Worm (Caenorhabditis elegans): ENCODE measurements around the gene Y54G2A.72.

Y54G2A.72 gene

ce11 chrIV:2808154-2808553 lies 30.2 kb downstream of the Y54G2A.72 start (continued):
- TF ChIP-seq bed-1 (GFP tag; IDR thresholded peaks at IDR 0.05): no peak
- no peak for TF ChIP-seq hlh-12 (tag; optimal IDR thresholded peaks at IDR 0.05)
- TF ChIP-seq nhr-90 (tag; optimal IDR thresholded peaks at IDR 0.05): peak; percentile 24
- no peak for TF ChIP-seq dpff-1 (tag; optimal IDR thresholded peaks at IDR 0.05)

DNA sequence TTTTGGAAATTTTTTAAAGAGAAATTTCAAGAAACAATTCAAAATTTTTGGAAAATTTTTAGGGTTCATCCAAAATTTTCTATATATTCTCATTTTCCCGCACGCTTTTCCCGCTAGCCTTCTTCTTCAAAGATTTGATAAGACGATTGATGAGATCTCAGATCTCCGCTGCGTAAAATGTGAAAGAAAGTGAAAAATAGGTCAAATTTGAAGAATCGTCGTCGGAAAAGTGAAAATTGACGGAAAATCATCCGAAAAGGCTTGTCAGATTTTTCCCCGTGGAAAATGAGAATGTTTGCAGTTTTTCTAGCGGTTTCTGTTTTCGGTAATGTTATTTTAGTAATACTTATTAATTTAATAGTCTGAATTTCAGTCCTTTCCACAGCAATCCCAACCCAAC lies 31.3 kb downstream of the Y54G2A.72 start, which contains the start of gene Y54G2A.76:
TSS of gene Y54G2A.76 (plus strand) at position 203 of the 400 bp plus-strand sequence.
- no peak for TF ChIP-seq ztf-26 (tag; optimal IDR thresholded peaks at IDR 0.05)
- TF ChIP-seq madf-10 (tag; optimal IDR thresholded peaks at IDR 0.05): no peak
- TF ChIP-seq B0261.1 (tag; optimal IDR thresholded peaks at IDR 0.05): no peak
- TF ChIP-seq zfh-2 (GFP tag; conservative IDR thresholded peaks at IDR 0.05): no peak
- no peak for TF ChIP-seq B0019.2 (GFP tag; conservative IDR thresholded peaks at IDR 0.05)
- TF ChIP-seq ceh-58 (GFP tag; IDR thresholded peaks at IDR 0.05): no peak
- no peak for TF ChIP-seq fkh-3 (tag; optimal IDR thresholded peaks at IDR 0.05)
- TF ChIP-seq sdz-38 (tag; optimal IDR thresholded peaks at IDR 0.05): no peak
- no peak for TF ChIP-seq F39B2.1 (GFP tag; IDR thresholded peaks at IDR 0.05)
- no peak for TF ChIP-seq ccch-3 (GFP tag; optimal IDR thresholded peaks at IDR 0.05)
- no peak for TF ChIP-seq ceh-91 (GFP tag; IDR thresholded peaks at IDR 0.05)
- no peak for TF ChIP-seq aptf-3 (GFP tag; IDR thresholded peaks at IDR 0.05)
- no peak for TF ChIP-seq rcor-1 (GFP tag; IDR thresholded peaks at IDR 0.05)
- no peak for TF ChIP-seq B0336.3 (GFP tag; IDR thresholded peaks at IDR 0.05)
- TF ChIP-seq ets-4 (GFP tag; optimal IDR thresholded peaks at IDR 0.05): no peak
- TF ChIP-seq F22D6.2 (tag; optimal IDR thresholded peaks at IDR 0.05): no peak

DNA sequence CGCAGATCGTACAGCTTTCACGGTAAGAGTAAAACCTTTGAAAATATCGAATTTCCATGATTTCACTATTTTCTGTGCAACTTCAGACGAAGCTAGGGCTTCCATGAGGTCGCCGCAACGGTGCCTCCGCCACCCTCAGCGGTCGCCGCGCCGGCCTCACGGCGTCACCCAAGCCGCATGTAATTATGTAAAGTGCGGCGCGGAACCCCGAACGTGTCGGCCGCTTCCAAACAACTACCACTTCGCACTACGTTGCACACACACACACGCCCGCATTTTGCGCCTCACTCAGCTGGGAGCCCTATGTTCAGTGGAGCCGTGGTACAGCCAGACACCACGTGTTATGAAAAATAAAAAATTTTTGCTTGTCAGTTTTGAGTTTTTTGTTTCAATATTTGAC lies 39.1 kb downstream of the Y54G2A.72 start:
- TF ChIP-seq cebp-1 (GFP tag; IDR thresholded peaks at IDR 0.05) (no peak), cebp-1 (tag; optimal IDR thresholded peaks at IDR 0.05) (no peak), zfh-2 (GFP tag; conservative IDR thresholded peaks at IDR 0.05) (peak; percentile 79), ztf-6 (GFP tag; IDR thresholded peaks at IDR 0.05) (no peak), ztf-25 (GFP tag; IDR thresholded peaks at IDR 0.05) (no peak), chd-7 (tag; optimal IDR thresholded peaks at IDR 0.05) (peak; percentile 12), snpc-4 (GFP tag; optimal IDR thresholded peaks at IDR 0.05) (no peak), snpc-4 (tag; optimal IDR thresholded peaks at IDR 0.05) (peak in 2 of 4 experiments; percentile 65 to 88)

DNA sequence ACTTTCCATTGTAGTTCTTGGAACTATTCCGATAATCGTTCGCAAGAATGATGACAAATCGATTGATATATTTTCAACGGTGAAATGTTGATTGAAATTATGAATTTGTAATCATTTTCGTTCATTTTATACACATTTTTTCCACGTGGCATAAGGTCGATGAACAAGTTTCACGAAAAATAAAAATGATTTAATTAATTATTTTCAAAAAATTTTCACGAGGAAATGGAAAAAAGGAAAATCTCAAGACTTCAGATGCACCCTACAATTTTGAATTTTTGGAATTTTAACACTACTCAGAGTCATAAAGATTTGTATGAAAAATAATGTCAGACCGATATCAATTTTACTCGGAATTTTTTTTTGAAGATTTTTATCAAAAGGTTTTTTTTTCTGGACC lies 41.7 kb downstream of the Y54G2A.72 start, which contains the start of gene Y54G2A.13:
TSS of gene Y54G2A.13 (minus strand) at position 101 of the 400 bp plus-strand sequence.
- TF ChIP-seq sptf-2 (GFP tag; optimal IDR thresholded peaks at IDR 0.05) (no peak), zfh-2 (GFP tag; conservative IDR thresholded peaks at IDR 0.05) (no peak), snpc-1.3 (tag; optimal IDR thresholded peaks at IDR 0.05; ENCODE audit: insufficient read depth) (no peak), F55B11.4 (tag; optimal IDR thresholded peaks at IDR 0.05; ENCODE audit: borderline replicate concordance, insufficient read depth) (no peak), tlf-1 (GFP tag; optimal IDR thresholded peaks at IDR 0.05) (no peak), xnd-1 (tag; optimal IDR thresholded peaks at IDR 0.05) (no peak)

- TF ChIP-seq ZK185.1 (tag; optimal IDR thresholded peaks at IDR 0.05; ENCODE audit: poor library complexity, severe bottlenecking): no peak
- no peak for TF ChIP-seq dox-1 (GFP tag; IDR thresholded peaks at IDR 0.05)
- no peak for TF ChIP-seq mel-28 (tag; optimal IDR thresholded peaks at IDR 0.05; ENCODE audit: borderline replicate concordance)
- TF ChIP-seq D2030.7 (GFP tag; IDR thresholded peaks at IDR 0.05): no peak
Observed at ce11 chrIV:2820408-2820807, 42.5 kb downstream of the Y54G2A.72 start, which contains the start of gene Y54G2A.37. Y54G2A.37 (plus strand) TSS chrIV:2820708.
